Worm (Caenorhabditis elegans): ENCODE measurements around the gene R07E3.1.

Gene R07E3.1

ce11 chrX:10318437-10318836 is 22.5 kb downstream of the R07E3.1 start (continued):
- TF ChIP-seq lsy-27 (tag; optimal IDR thresholded peaks at IDR 0.05; ENCODE audit: borderline replicate concordance, insufficient read depth) = no peak

ce11 chrX:10317565-10317964 is 23.4 kb downstream of the R07E3.1 start, which contains the start of gene R07E3.6:
Gene R07E3.6 (plus strand): TSS chrX:10317722.
- TF ChIP-seq repo-1 (tag; optimal IDR thresholded peaks at IDR 0.05) (no peak), ceh-91 (GFP tag; IDR thresholded peaks at IDR 0.05) (no peak), sptf-2 (GFP tag; optimal IDR thresholded peaks at IDR 0.05) (no peak)

ce11 chrX:10315905-10316304 is 25.1 kb downstream of the R07E3.1 start, which contains the start of gene F41E7.9:
Gene F41E7.9 (minus strand): TSS chrX:10316005.
- TF ChIP-seq Y53F4B.3 (GFP tag; IDR thresholded peaks at IDR 0.05) (no peak), F39B2.1 (GFP tag; IDR thresholded peaks at IDR 0.05) (no peak), B0019.2 (GFP tag; conservative IDR thresholded peaks at IDR 0.05) (no peak), Y95B8A.8 (GFP tag; IDR thresholded peaks at IDR 0.05) (no peak), lin-26 (GFP tag; IDR thresholded peaks at IDR 0.05) (no peak), ceh-58 (GFP tag; IDR thresholded peaks at IDR 0.05) (no peak), ztf-26 (tag; optimal IDR thresholded peaks at IDR 0.05) (no peak), F33H1.4 (GFP tag; IDR thresholded peaks at IDR 0.05) (no peak), ztf-6 (GFP tag; IDR thresholded peaks at IDR 0.05) (no peak), T07F8.4 (tag; optimal IDR thresholded peaks at IDR 0.05) (no peak), nfya-2 (GFP tag; IDR thresholded peaks at IDR 0.05) (no peak), xnd-1 (tag; optimal IDR thresholded peaks at IDR 0.05) (no peak), B0261.1 (tag; optimal IDR thresholded peaks at IDR 0.05) (no peak), him-1 (tag; optimal IDR thresholded peaks at IDR 0.05) (no peak)

- TF ChIP-seq B0019.2 (GFP tag; conservative IDR thresholded peaks at IDR 0.05) (no peak), nhr-27 (tag; optimal IDR thresholded peaks at IDR 0.05) (no peak), B0035.1 (tag; optimal IDR thresholded peaks at IDR 0.05) (no peak), nfyb-1 (GFP tag; IDR thresholded peaks at IDR 0.05) (no peak), snpc-1.1 (tag; optimal IDR thresholded peaks at IDR 0.05; ENCODE audit: insufficient read depth) (no peak), let-526 (GFP tag; IDR thresholded peaks at IDR 0.05) (no peak), F57C9.4 (tag; optimal IDR thresholded peaks at IDR 0.05) (no peak), him-1 (tag; optimal IDR thresholded peaks at IDR 0.05) (no peak), K12H6.12 (tag; optimal IDR thresholded peaks at IDR 0.05) (no peak), repo-1 (tag; optimal IDR thresholded peaks at IDR 0.05) (no peak), cebp-2 (GFP tag; IDR thresholded peaks at IDR 0.05) (no peak), hlh-12 (tag; optimal IDR thresholded peaks at IDR 0.05) (no peak), F39B2.1 (GFP tag; IDR thresholded peaks at IDR 0.05) (no peak)
Measured at ce11 chrX:10310366-10310765, 30.6 kb downstream of the R07E3.1 start, which contains the start of gene F41E7.6. Gene F41E7.6 (minus strand): TSS chrX:10310466.

ce11 chrX:10307495-10307894 is 33.5 kb downstream of the R07E3.1 start, which contains the start of gene F41E7.7:
Gene F41E7.7 (plus strand): TSS chrX:10307795.
- TF ChIP-seq attf-6 (GFP tag; IDR thresholded peaks at IDR 0.05) (no peak), F49E8.2 (tag; optimal IDR thresholded peaks at IDR 0.05; ENCODE audit: insufficient read depth) (no peak), ZK185.1 (tag; optimal IDR thresholded peaks at IDR 0.05; ENCODE audit: poor library complexity, severe bottlenecking) (no peak), madf-6 (GFP tag; IDR thresholded peaks at IDR 0.05) (no peak), cebp-1 (GFP tag; IDR thresholded peaks at IDR 0.05) (no peak), cebp-1 (tag; optimal IDR thresholded peaks at IDR 0.05) (no peak), ztf-28 (GFP tag; IDR thresholded peaks at IDR 0.05) (no peak), Y67H2A.10 (GFP tag; conservative IDR thresholded peaks at IDR 0.05) (no peak), Y53G8AR.9 (GFP tag; conservative IDR thresholded peaks at IDR 0.05) (no peak), somi-1 (GFP tag; optimal IDR thresholded peaks at IDR 0.05) (no peak), Y79H2A.3 (GFP tag; conservative IDR thresholded peaks at IDR 0.05) (no peak), lag-1 (GFP tag; IDR thresholded peaks at IDR 0.05) (no peak), nhr-120 (GFP tag; IDR thresholded peaks at IDR 0.05) (no peak), xnd-1 (tag; optimal IDR thresholded peaks at IDR 0.05) (no peak), lsl-1 (GFP tag; optimal IDR thresholded peaks at IDR 0.05) (no peak), hmg-1.2 (GFP tag; IDR thresholded peaks at IDR 0.05) (no peak), nfyb-1 (GFP tag; IDR thresholded peaks at IDR 0.05) (no peak), unc-130 (GFP tag; optimal IDR thresholded peaks at IDR 0.05) (no peak)

Measured in whole organism, young adult.